Worm (Caenorhabditis elegans) whole organism, L4 larva: ENCODE data around the gene nep-13.

ENCODE experiments used
- T26A8.4 ChIP-seq: fragments of 200-800 bp; sonication (Bioruptor generic); IDR thresholded peaks from 2 replicates; pipeline ENCODE4 v1.3.6; 2022; ENCODE audit warnings: missing genetic modification characterization, missing compliant biosample characterization
- aly-2 ChIP-seq: sonication (generic microtip); optimal IDR thresholded peaks from 2 replicates; lab custom pipeline; 2018; ENCODE audit warnings: missing biosample characterization, missing genetic modification characterization
- ama-1 ChIP-seq: fragments of 150-350 bp; optimal IDR thresholded peaks from 2 replicates; lab custom pipeline; 2014; ENCODE audit warnings: inconsistent platforms, mixed read lengths
- ceh-32 ChIP-seq: sonication (generic microtip); optimal IDR thresholded peaks from 2 replicates; lab custom pipeline; 2016; ENCODE audit warnings: mild to moderate bottlenecking, missing genetic modification characterization, missing compliant biosample characterization; ENCODE audit not compliant: poor library complexity
- ceh-82 ChIP-seq: sonication (generic microtip); optimal IDR thresholded peaks from 2 replicates; lab custom pipeline; 2017; ENCODE audit warnings: missing biosample characterization, missing genetic modification characterization
- hif-1 ChIP-seq, 2 experiments: sonication (generic microtip); optimal IDR thresholded peaks; 2 replicates each; lab custom pipeline; 2016 to 2017; ENCODE audit warnings: missing compliant biosample characterization in 2 of 2, missing genetic modification characterization in 2 of 2, missing genetic modification reagents in 2 of 2, missing genotype in 2 of 2, mild to moderate bottlenecking in 1 of 2
- lin-15B ChIP-seq: fragments of 150-350 bp; sonication (generic microtip); optimal IDR thresholded peaks from 3 replicates; lab custom pipeline; 2014; ENCODE audit warnings: missing biosample characterization, missing genetic modification characterization
- lin-39 ChIP-seq: fragments of 150-350 bp; optimal IDR thresholded peaks from 2 replicates; lab custom pipeline; 2014; ENCODE audit warnings: missing biosample characterization, missing genetic modification reagents, missing genetic modification characterization
- nhr-237 ChIP-seq: sonication (generic microtip); optimal IDR thresholded peaks from 2 replicates; lab custom pipeline; 2017; ENCODE audit warnings: missing biosample characterization, missing genetic modification characterization
- pqm-1 ChIP-seq: sonication (generic microtip); optimal IDR thresholded peaks from 2 replicates; lab custom pipeline; 2017; ENCODE audit warnings: missing biosample characterization, missing genetic modification characterization
- skn-1 ChIP-seq: fragments of 150-350 bp; optimal IDR thresholded peaks from 2 replicates; lab custom pipeline; 2014; ENCODE audit warnings: missing biosample characterization, missing genetic modification characterization
- zag-1 ChIP-seq: fragments of 150-350 bp; optimal IDR thresholded peaks from 2 replicates; lab custom pipeline; 2014; ENCODE audit warnings: missing biosample characterization, missing genetic modification characterization

- TF ChIP-seq ceh-32 (tag; lab: Kevin White, UChicago), result no peak
- no peak for TF ChIP-seq ceh-82 (tag; lab: Kevin White, UChicago)
- no peak for TF ChIP-seq T26A8.4
- TF ChIP-seq lin-39, result no peak
- TF ChIP-seq lin-15B (tag; lab: Kevin White, UChicago), result no peak
- no peak for TF ChIP-seq hif-1 (tag; optimal IDR thresholded peaks at IDR 0.05; lab: Kevin White, UChicago)
- TF ChIP-seq aly-2 (tag; lab: Kevin White, UChicago), result no peak
- TF ChIP-seq zag-1 (tag; lab: Kevin White, UChicago), result no peak
- TF ChIP-seq ama-1 (lab: Kevin White, UChicago), result no peak
- TF ChIP-seq nhr-237 (tag; lab: Kevin White, UChicago), result no peak
- peak; percentile 56 for TF ChIP-seq pqm-1
- no peak for TF ChIP-seq skn-1 (tag; lab: Kevin White, UChicago)
These were observed 28.7 kb downstream of the nep-13 start for ce11 chrII:3310957-3311657.
